Fruit fly (Drosophila melanogaster) whole organism, prepupa: ENCODE results near the gene Pde9.

Experiments used
- Blimp-1 ChIP-seq: fragments of 200-800 bp; sonication (Bioruptor generic); optimal IDR thresholded peaks from 3 replicates; lab custom pipeline; 2017; ENCODE audit warnings: missing biosample characterization, missing genetic modification characterization, mild to moderate bottlenecking, moderate library complexity, missing genetic modification reagents
- CG10669 ChIP-seq: fragments of 200-800 bp; sonication (Bioruptor generic); optimal IDR thresholded peaks from 3 replicates; lab custom pipeline; 2018; ENCODE audit warnings: missing biosample characterization, mild to moderate bottlenecking, missing genetic modification characterization, moderate library complexity
- CG11294 ChIP-seq: fragments of 200-800 bp; sonication (Bioruptor generic); IDR thresholded peaks from 2 replicates; pipeline ENCODE4 v1.3.6; 2022; ENCODE audit warnings: missing biosample characterization, missing genetic modification characterization
- CG11762 ChIP-seq: fragments of 200-800 bp; sonication (Bioruptor generic); optimal IDR thresholded peaks from 3 replicates; lab custom pipeline; 2016; ENCODE audit warnings: missing biosample characterization, missing genetic modification characterization; ENCODE audit not compliant: insufficient read depth
- CG15336 ChIP-seq: fragments of 200-800 bp; sonication (Bioruptor generic); IDR thresholded peaks from 2 replicates; pipeline ENCODE4 v1.3.6; 2022; ENCODE audit warnings: missing biosample characterization, missing genetic modification characterization
- CG1621 ChIP-seq: fragments of 200-800 bp; sonication (Bioruptor generic); optimal IDR thresholded peaks from 3 replicates; lab custom pipeline; 2018; ENCODE audit warnings: missing biosample characterization, mild to moderate bottlenecking, missing genetic modification characterization
- CG16779 ChIP-seq: fragments of 200-800 bp; sonication (Bioruptor generic); optimal IDR thresholded peaks from 3 replicates; lab custom pipeline; 2017; ENCODE audit warnings: missing biosample characterization, mild to moderate bottlenecking, missing genetic modification characterization
- CG31627 ChIP-seq: fragments of 200-800 bp; sonication (Bioruptor generic); optimal IDR thresholded peaks from 3 replicates; lab custom pipeline; 2016; ENCODE audit warnings: missing biosample characterization, missing genetic modification characterization
- CG32006 ChIP-seq: fragments of 200-800 bp; sonication (Bioruptor generic); optimal IDR thresholded peaks from 3 replicates; lab custom pipeline; 2017; ENCODE audit warnings: missing biosample characterization, mild to moderate bottlenecking, missing genetic modification characterization
- CG34406 ChIP-seq: fragments of 200-800 bp; sonication (Bioruptor generic); optimal IDR thresholded peaks from 3 replicates; lab custom pipeline; 2016; ENCODE audit warnings: missing biosample characterization, missing genetic modification characterization
- CG3919 ChIP-seq: fragments of 200-800 bp; sonication (Bioruptor generic); optimal IDR thresholded peaks from 3 replicates; lab custom pipeline; 2016; ENCODE audit warnings: missing biosample characterization, missing genetic modification characterization
- CG4318 ChIP-seq: fragments of 200-800 bp; sonication (Bioruptor generic); optimal IDR thresholded peaks from 3 replicates; lab custom pipeline; 2017; ENCODE audit warnings: missing biosample characterization, mild to moderate bottlenecking, missing genetic modification characterization
- CG6163 ChIP-seq: fragments of 200-800 bp; sonication (Bioruptor generic); IDR thresholded peaks from 3 replicates; pipeline ENCODE4 v1.3.6; 2022; ENCODE audit warnings: missing biosample characterization, missing genetic modification characterization
- CG6276 ChIP-seq: fragments of 200-800 bp; sonication (Bioruptor generic); optimal IDR thresholded peaks from 2 replicates; lab custom pipeline; 2017; ENCODE audit warnings: missing biosample characterization, mild to moderate bottlenecking, missing genetic modification characterization
- CG6854 ChIP-seq: fragments of 200-800 bp; sonication (Bioruptor generic); optimal IDR thresholded peaks from 2 replicates; lab custom pipeline; 2017; ENCODE audit warnings: missing biosample characterization, mild to moderate bottlenecking, missing genetic modification characterization
- CG7368 ChIP-seq: fragments of 200-800 bp; sonication (Bioruptor generic); optimal IDR thresholded peaks from 3 replicates; lab custom pipeline; 2016; ENCODE audit warnings: missing biosample characterization, missing genetic modification characterization
- CG8119 ChIP-seq: fragments of 200-800 bp; sonication (Bioruptor generic); IDR thresholded peaks from 3 replicates; pipeline ENCODE4 v1.3.6; 2022; ENCODE audit warnings: missing biosample characterization, missing genetic modification characterization
- CG8319 ChIP-seq: fragments of 200-800 bp; sonication (Bioruptor generic); optimal IDR thresholded peaks from 3 replicates; lab custom pipeline; 2016; ENCODE audit warnings: missing biosample characterization, missing genetic modification characterization
- Eip75B ChIP-seq: fragments of 200-800 bp; sonication (Bioruptor generic); optimal IDR thresholded peaks from 3 replicates; lab custom pipeline; 2016; ENCODE audit warnings: missing biosample characterization, missing genetic modification characterization
- Eip78C ChIP-seq: fragments of 200-800 bp; sonication (Bioruptor generic); peaks from one replicate; lab custom pipeline; 2016; ENCODE audit warnings: missing biosample characterization, missing genetic modification characterization
- Eip93F ChIP-seq: fragments of 200-800 bp; sonication (Bioruptor generic); optimal IDR thresholded peaks from 2 replicates; lab custom pipeline; 2016; ENCODE audit warnings: missing biosample characterization, mild to moderate bottlenecking, missing genetic modification characterization
- Ets21C ChIP-seq: fragments of 200-800 bp; sonication (Bioruptor generic); optimal IDR thresholded peaks from 3 replicates; lab custom pipeline; 2016; ENCODE audit warnings: missing biosample characterization, missing genetic modification characterization
- Ets96B ChIP-seq: fragments of 200-800 bp; optimal IDR thresholded peaks from 2 replicates; lab custom pipeline; 2019; ENCODE audit warnings: missing biosample characterization, mild to moderate bottlenecking, missing genetic modification characterization, moderate library complexity
- Hr38 ChIP-seq: sonication (Bioruptor generic); optimal IDR thresholded peaks from 2 replicates; lab custom pipeline; 2016; ENCODE audit warnings: missing biosample characterization, missing genetic modification characterization
- Hr39 ChIP-seq: fragments of 200-800 bp; sonication (Bioruptor generic); optimal IDR thresholded peaks from 2 replicates; lab custom pipeline; 2016; ENCODE audit warnings: missing biosample characterization, missing genetic modification characterization
- Hr4 ChIP-seq: fragments of 200-800 bp; sonication (Bioruptor generic); optimal IDR thresholded peaks from 3 replicates; lab custom pipeline; 2016; ENCODE audit warnings: missing biosample characterization, missing genetic modification characterization
- Lpt ChIP-seq: fragments of 200-800 bp; sonication (Bioruptor generic); optimal IDR thresholded peaks from 3 replicates; lab custom pipeline; 2016; ENCODE audit warnings: missing biosample characterization, missing genetic modification characterization
- Met ChIP-seq: fragments of 200-800 bp; sonication (Bioruptor generic); optimal IDR thresholded peaks from 3 replicates; lab custom pipeline; 2016; ENCODE audit warnings: missing biosample characterization, missing genetic modification characterization
- OdsH ChIP-seq: fragments of 200-800 bp; sonication (Bioruptor generic); optimal IDR thresholded peaks from 3 replicates; lab custom pipeline; 2016; ENCODE audit warnings: missing biosample characterization, missing genetic modification characterization
- Sox102F ChIP-seq: fragments of 200-800 bp; sonication (Bioruptor generic); optimal IDR thresholded peaks from 2 replicates; lab custom pipeline; 2016; ENCODE audit warnings: missing biosample characterization, mild to moderate bottlenecking, missing genetic modification characterization
- Sox14 ChIP-seq: fragments of 200-800 bp; sonication (Bioruptor generic); optimal IDR thresholded peaks from 3 replicates; lab custom pipeline; 2016; ENCODE audit warnings: missing biosample characterization, missing genetic modification characterization
- Sox15 ChIP-seq: fragments of 200-800 bp; sonication (Bioruptor generic); optimal IDR thresholded peaks from 3 replicates; lab custom pipeline; 2016; ENCODE audit warnings: missing biosample characterization, missing genetic modification characterization
- achi ChIP-seq: fragments of 200-800 bp; sonication (Bioruptor generic); optimal IDR thresholded peaks from 3 replicates; lab custom pipeline; 2016; ENCODE audit warnings: missing biosample characterization, missing genetic modification characterization
- acj6 ChIP-seq: fragments of 200-800 bp; sonication (Bioruptor generic); optimal IDR thresholded peaks from 3 replicates; lab custom pipeline; 2016; ENCODE audit warnings: missing biosample characterization, missing genetic modification characterization
- dac ChIP-seq: fragments of 200-800 bp; sonication (Bioruptor generic); optimal IDR thresholded peaks from 2 replicates; lab custom pipeline; 2017; ENCODE audit warnings: missing biosample characterization, mild to moderate bottlenecking, missing genetic modification characterization
- dsx ChIP-seq: fragments of 200-800 bp; optimal IDR thresholded peaks from 3 replicates; lab custom pipeline; 2019; ENCODE audit warnings: missing biosample characterization, mild to moderate bottlenecking, missing genetic modification characterization, moderate library complexity; ENCODE audit not compliant: poor library complexity, severe bottlenecking
- eg ChIP-seq: fragments of 200-800 bp; sonication (Bioruptor generic); IDR thresholded peaks from 3 replicates; pipeline ENCODE4 v1.3.6; 2022; ENCODE audit warnings: missing biosample characterization, missing genetic modification characterization
- esn ChIP-seq: fragments of 200-800 bp; sonication (Bioruptor generic); optimal IDR thresholded peaks from 2 replicates; lab custom pipeline; 2016; ENCODE audit warnings: missing biosample characterization, mild to moderate bottlenecking, missing genetic modification characterization, moderate library complexity
- fd59A ChIP-seq: fragments of 200-800 bp; sonication (Bioruptor generic); optimal IDR thresholded peaks from 2 replicates; lab custom pipeline; 2017; ENCODE audit warnings: missing biosample characterization, mild to moderate bottlenecking, missing genetic modification characterization, missing genetic modification reagents
- fd85E ChIP-seq: fragments of 200-800 bp; sonication (Bioruptor generic); optimal IDR thresholded peaks from 3 replicates; lab custom pipeline; 2016; ENCODE audit warnings: missing biosample characterization, missing genetic modification characterization
- fkh ChIP-seq: fragments of 200-800 bp; sonication (Bioruptor generic); optimal IDR thresholded peaks from 3 replicates; lab custom pipeline; 2017; ENCODE audit warnings: missing biosample characterization, mild to moderate bottlenecking, missing genetic modification characterization, moderate library complexity
- lz ChIP-seq: fragments of 200-800 bp; sonication (Bioruptor generic); optimal IDR thresholded peaks from 3 replicates; lab custom pipeline; 2016; ENCODE audit warnings: missing biosample characterization, missing genetic modification characterization
- net ChIP-seq: fragments of 200-800 bp; sonication (Bioruptor generic); optimal IDR thresholded peaks from 3 replicates; lab custom pipeline; 2016; ENCODE audit warnings: missing biosample characterization, missing genetic modification characterization
- salr ChIP-seq, 2 experiments: fragments of 200-800 bp; sonication (Bioruptor generic); optimal IDR thresholded peaks; 3 replicates each; lab custom pipeline; 2016 to 2018; ENCODE audit warnings: missing biosample characterization in 2 of 2, missing genetic modification characterization in 2 of 2, mild to moderate bottlenecking in 1 of 2
- ss ChIP-seq, 2 experiments: fragments of 200-800 bp; sonication (Bioruptor generic); optimal IDR thresholded peaks; 2 replicates in 1 of 2; 3 replicates in 1 of 2; lab custom pipeline; 2017 to 2018; ENCODE audit warnings: mild to moderate bottlenecking in 2 of 2, missing biosample characterization in 2 of 2, missing genetic modification characterization in 2 of 2, moderate library complexity in 1 of 2
- svp ChIP-seq: fragments of 200-800 bp; sonication (Bioruptor generic); peaks from one replicate; lab custom pipeline; 2016; ENCODE audit warnings: missing biosample characterization, missing genetic modification characterization

Gene Pde9

dm6 chrX:12755017-12755563, 142.0 kb downstream of the Pde9 start (continued):
- TF ChIP-seq CG8119 (GFP tag; lab: Robert Waterston, UW) (peak; percentile 94), CG16779 (tag; lab: Kevin White, UChicago) (peak; percentile 75), eg (GFP tag; lab: Robert Waterston, UW) (peak; percentile 91), CG15336 (peak; percentile 91), salr (GFP tag; optimal IDR thresholded peaks at IDR 0.05; lab: Kevin White, UChicago) (peak; percentile 64 to 71), CG32006 (GFP tag; lab: Kevin White, UChicago) (peak; percentile 87), acj6 (GFP tag; lab: Kevin White, UChicago) (peak; percentile 86), dac (GFP tag; lab: Kevin White, UChicago) (peak; percentile 71), Hr4 (GFP tag; lab: Kevin White, UChicago) (peak; percentile 86), Hr39 (peak; percentile 91), net (peak; percentile 83), fd59A (GFP tag; lab: Kevin White, UChicago) (peak; percentile 79), CG11294 (GFP tag; lab: Robert Waterston, UW) (peak; percentile 85), CG8319 (GFP tag; lab: Kevin White, UChicago) (peak; percentile 85), CG6276 (GFP tag; lab: Kevin White, UChicago) (peak; percentile 85), Blimp-1 (GFP tag; lab: Kevin White, UChicago) (peak; percentile 82), lz (GFP tag; lab: Kevin White, UChicago) (peak; percentile 94), Eip78C (GFP tag; lab: Kevin White, UChicago) (peak; percentile 95), svp (peak; percentile 98), CG31627 (GFP tag; lab: Kevin White, UChicago) (peak; percentile 92)

- TF ChIP-seq CG32006 (GFP tag; lab: Kevin White, UChicago) (peak; percentile 98), CG10669 (GFP tag; lab: Kevin White, UChicago) (peak; percentile 98), Hr39 (peak; percentile 97), OdsH (peak; percentile 99), fkh (GFP tag; lab: Kevin White, UChicago) (no peak), CG6163 (GFP tag; lab: Robert Waterston, UW) (peak; percentile 99), dsx (GFP tag; lab: Kevin White, UChicago) (peak; percentile 96), net (peak; percentile 96), Eip93F (GFP tag; lab: Kevin White, UChicago) (peak; percentile 94), CG15336 (peak; percentile 99), fd85E (GFP tag; lab: Kevin White, UChicago) (peak; percentile 90), Hr38 (GFP tag; lab: Kevin White, UChicago) (peak; percentile 38), Sox15 (GFP tag; lab: Kevin White, UChicago) (peak; percentile 98), CG3919 (peak; percentile 99), Ets21C (GFP tag; lab: Kevin White, UChicago) (peak; percentile 94), Hr4 (GFP tag; lab: Kevin White, UChicago) (peak; percentile 97), acj6 (GFP tag; lab: Kevin White, UChicago) (peak; percentile 99), ss (GFP tag; optimal IDR thresholded peaks at IDR 0.05; lab: Kevin White, UChicago) (peak; percentile 95 to 97), esn (GFP tag; lab: Kevin White, UChicago) (peak; percentile 97), CG8119 (GFP tag; lab: Robert Waterston, UW) (peak; percentile 99), CG34406 (peak; percentile 98), CG7368 (GFP tag; lab: Kevin White, UChicago) (peak; percentile 97), eg (GFP tag; lab: Robert Waterston, UW) (peak; percentile 99), Eip75B (peak; percentile 98), Lpt (GFP tag; lab: Kevin White, UChicago) (peak; percentile 94), achi (GFP tag; lab: Kevin White, UChicago) (peak; percentile 98), Eip78C (GFP tag; lab: Kevin White, UChicago) (peak; percentile 99), CG1621 (tag; lab: Kevin White, UChicago) (peak; percentile 97), salr (GFP tag; optimal IDR thresholded peaks at IDR 0.05; lab: Kevin White, UChicago) (peak; percentile 94 to 96), Sox102F (GFP tag; lab: Kevin White, UChicago) (peak; percentile 94), Met (GFP tag; lab: Kevin White, UChicago) (peak; percentile 96), CG6276 (GFP tag; lab: Kevin White, UChicago) (peak; percentile 95), CG6854 (GFP tag; lab: Kevin White, UChicago) (peak; percentile 41), lz (GFP tag; lab: Kevin White, UChicago) (peak; percentile 98), CG8319 (GFP tag; lab: Kevin White, UChicago) (peak; percentile 98), Ets96B (tag; lab: Kevin White, UChicago) (peak; percentile 98), CG11294 (GFP tag; lab: Robert Waterston, UW) (peak; percentile 99), dac (GFP tag; lab: Kevin White, UChicago) (peak; percentile 95), Sox14 (peak; percentile 96), CG11762 (GFP tag; lab: Kevin White, UChicago) (peak; percentile 99), CG4318 (GFP tag; lab: Kevin White, UChicago) (peak; percentile 96), Blimp-1 (GFP tag; lab: Kevin White, UChicago) (peak; percentile 81)
Measured at dm6 chrX:12754348-12754733, 142.8 kb downstream of the Pde9 start.
